Worm (Caenorhabditis elegans) whole organism, mixed stage, embryonic: ENCODE data around the gene pbo-6.

Source experiments
- lin-13 ChIP-seq: fragments of 150-350 bp; optimal IDR thresholded peaks from 2 replicates; lab custom pipeline; 2014; ENCODE audit warnings: missing biosample characterization, missing genetic modification characterization
- mab-5 ChIP-seq: fragments of 150-350 bp; optimal IDR thresholded peaks from 2 replicates; lab custom pipeline; 2014; ENCODE audit warnings: missing biosample characterization, missing genetic modification characterization
- nhr-237 ChIP-seq: fragments of 150-350 bp; optimal IDR thresholded peaks from 2 replicates; lab custom pipeline; 2014; ENCODE audit warnings: missing biosample characterization, missing genetic modification characterization
- pha-4 ChIP-seq: fragments of 150-350 bp; optimal IDR thresholded peaks from 2 replicates; lab custom pipeline; 2018; ENCODE audit warnings: missing biosample characterization, missing genetic modification reagents, missing genetic modification characterization
- snpc-4 ChIP-seq: fragments of 150-350 bp; optimal IDR thresholded peaks from 2 replicates; lab custom pipeline; 2014; ENCODE audit warnings: missing biosample characterization, missing genetic modification characterization
- unc-39 ChIP-seq: fragments of 150-350 bp; optimal IDR thresholded peaks from 2 replicates; lab custom pipeline; 2014; ENCODE audit warnings: missing biosample characterization, missing genetic modification characterization
- unc-62 ChIP-seq: fragments of 150-350 bp; optimal IDR thresholded peaks from 2 replicates; lab custom pipeline; 2014; ENCODE audit warnings: missing biosample characterization, missing genetic modification reagents, missing genetic modification characterization

- TF ChIP-seq lin-13 (tag; lab: Kevin White, UChicago): no peak
- no peak for TF ChIP-seq snpc-4
- no peak for TF ChIP-seq pha-4 (tag; lab: Kevin White, UChicago)
- TF ChIP-seq nhr-237 (tag; lab: Kevin White, UChicago): no peak
- TF ChIP-seq unc-62 (GFP tag; lab: Kevin White, UChicago): no peak
- no peak for TF ChIP-seq mab-5 (tag; lab: Kevin White, UChicago)
- no peak for TF ChIP-seq unc-39 (tag; lab: Kevin White, UChicago)
Measured at ce11 chrX:17408855-17409254, 20.0 kb upstream of the pbo-6 start.
